Worm (Caenorhabditis elegans) whole organism, midembryonic: ENCODE results near the gene iglr-2.

Experiments used
- cog-1 ChIP-seq: sonication (generic microtip); optimal IDR thresholded peaks from 2 replicates; lab custom pipeline; 2016; ENCODE audit warnings: missing genetic modification characterization, missing compliant biosample characterization
- flt-1 ChIP-seq: fragments of 200-800 bp; sonication (Bioruptor generic); IDR thresholded peaks from 2 replicates; pipeline ENCODE4 v1.3.6; 2022; ENCODE audit warnings: missing genetic modification characterization, missing compliant biosample characterization
- klf-2 ChIP-seq: fragments of 200-800 bp; sonication (Bioruptor generic); conservative IDR thresholded peaks from 2 replicates; pipeline ENCODE4 v1.3.6; 2022; ENCODE audit warnings: missing genetic modification reagents, missing genetic modification characterization, missing compliant biosample characterization
- ztf-23 ChIP-seq: fragments of 200-800 bp; sonication (Bioruptor generic); IDR thresholded peaks from 2 replicates; pipeline ENCODE4 v1.3.6; 2022; ENCODE audit warnings: missing genetic modification reagents, missing genetic modification characterization, missing compliant biosample characterization

- no peak for TF ChIP-seq cog-1 (tag; lab: Kevin White, UChicago)
- TF ChIP-seq flt-1 (GFP tag; lab: Robert Waterston, UW) = no peak
- TF ChIP-seq klf-2 = no peak
- no peak for TF ChIP-seq ztf-23 (GFP tag; lab: Robert Waterston, UW)
Observed at ce11 chrIII:8281310-8281709, 49.8 kb downstream of the iglr-2 start.
